Worm (Caenorhabditis elegans): ENCODE data around the gene F26G5.1.

DNA sequence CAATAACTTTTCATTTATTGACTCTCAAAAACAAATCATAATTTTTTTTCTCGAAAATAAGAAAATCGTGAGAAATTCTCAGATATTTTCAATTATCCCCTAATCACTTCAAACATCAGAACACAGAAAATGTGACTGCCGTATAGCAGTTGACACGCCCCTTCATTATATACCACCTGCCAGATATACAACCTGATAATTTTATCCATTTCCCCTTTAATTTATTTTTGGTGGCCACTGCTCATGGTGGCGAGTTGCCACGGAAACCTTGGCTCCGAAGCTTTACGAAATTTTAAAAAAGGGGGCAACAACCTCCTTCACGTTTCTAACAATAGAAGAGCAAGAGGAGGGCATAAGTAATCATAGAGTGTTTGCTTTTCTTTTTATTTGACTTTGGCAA lies 41.5 kb downstream of the F26G5.1 start:
- TF ChIP-seq pha-4 (tag; optimal IDR thresholded peaks at IDR 0.05) (no peak), tbx-2 (tag; optimal IDR thresholded peaks at IDR 0.05) (no peak), ceh-2 (tag; optimal IDR thresholded peaks at IDR 0.05) (no peak), nhr-11 (tag; optimal IDR thresholded peaks at IDR 0.05) (no peak), ahr-1 (tag; optimal IDR thresholded peaks at IDR 0.05) (no peak), C38D4.7 (GFP tag; optimal IDR thresholded peaks at IDR 0.05) (no peak), lin-11 (tag; optimal IDR thresholded peaks at IDR 0.05) (no peak), che-1 (tag; optimal IDR thresholded peaks at IDR 0.05) (no peak), ets-4 (tag; optimal IDR thresholded peaks at IDR 0.05) (no peak)

Data from whole organism, late embryonic.